Fruit fly (Drosophila melanogaster) whole organism, embryonic: Measurements from ENCODE around the gene CG3795.
A peak's percentile ranks its signal among the peaks of the same experiment; 100 is the strongest.

Source experiments
- Ada2b ChIP-seq: fragments of 200-800 bp; sonication (Bioruptor generic); IDR thresholded peaks from 2 replicates; pipeline ENCODE4 v1.3.6; 2022; ENCODE audit warnings: missing biosample characterization, missing genetic modification characterization
- Atf-2 ChIP-seq: fragments of 200-800 bp; sonication (Bioruptor generic); optimal IDR thresholded peaks from 2 replicates; lab custom pipeline; 2016; ENCODE audit warnings: missing biosample characterization, missing genetic modification characterization
- Bteb2 ChIP-seq: fragments of 200-800 bp; sonication (Bioruptor generic); optimal IDR thresholded peaks from 2 replicates; lab custom pipeline; 2016; ENCODE audit warnings: missing biosample characterization, missing genetic modification characterization
- CG10979 ChIP-seq: fragments of 200-800 bp; sonication (Bioruptor generic); optimal IDR thresholded peaks from 2 replicates; lab custom pipeline; 2018; ENCODE audit warnings: missing biosample characterization, mild to moderate bottlenecking, missing genetic modification characterization, moderate library complexity
- CG11093 ChIP-seq: fragments of 200-800 bp; sonication (Bioruptor generic); IDR thresholded peaks from 3 replicates; pipeline ENCODE4 v1.3.6; 2022; ENCODE audit warnings: missing biosample characterization, missing genetic modification characterization
- CG11247 ChIP-seq: fragments of 200-800 bp; sonication (Bioruptor generic); IDR thresholded peaks from 2 replicates; pipeline ENCODE4 v1.3.6; 2022; ENCODE audit warnings: missing biosample characterization, missing genetic modification characterization
- CG11560 ChIP-seq: fragments of 200-800 bp; sonication (Bioruptor generic); IDR thresholded peaks from 3 replicates; pipeline ENCODE4 v1.3.6; 2022; ENCODE audit warnings: missing biosample characterization, missing genetic modification characterization
- CG13775 ChIP-seq: fragments of 200-800 bp; sonication (Bioruptor generic); optimal IDR thresholded peaks from 3 replicates; lab custom pipeline; 2017; ENCODE audit warnings: missing biosample characterization, mild to moderate bottlenecking, missing genetic modification characterization
- CG17359 ChIP-seq: fragments of 200-800 bp; sonication (Bioruptor generic); optimal IDR thresholded peaks from 3 replicates; lab custom pipeline; 2018; ENCODE audit warnings: missing biosample characterization, mild to moderate bottlenecking, missing genetic modification characterization, moderate library complexity
- CG18262 ChIP-seq: fragments of 200-800 bp; optimal IDR thresholded peaks from 3 replicates; lab custom pipeline; 2019; ENCODE audit warnings: missing biosample characterization, mild to moderate bottlenecking, missing genetic modification characterization, moderate library complexity
- CG33557 ChIP-seq: fragments of 200-800 bp; sonication (Bioruptor generic); optimal IDR thresholded peaks from 2 replicates; lab custom pipeline; 2019; ENCODE audit warnings: missing biosample characterization, mild to moderate bottlenecking, missing genetic modification characterization, moderate library complexity
- CG4282 ChIP-seq: fragments of 200-800 bp; sonication (Bioruptor generic); optimal IDR thresholded peaks from 2 replicates; lab custom pipeline; 2016; ENCODE audit warnings: missing biosample characterization, missing genetic modification characterization
- CG5245 ChIP-seq: fragments of 200-800 bp; sonication (Bioruptor generic); optimal IDR thresholded peaks from 3 replicates; lab custom pipeline; 2016; ENCODE audit warnings: missing biosample characterization, missing genetic modification characterization
- CG7839 ChIP-seq: fragments of 200-800 bp; sonication (Bioruptor generic); optimal IDR thresholded peaks from 3 replicates; lab custom pipeline; 2018; ENCODE audit warnings: missing biosample characterization, mild to moderate bottlenecking, missing genetic modification characterization, moderate library complexity
- CG7928 ChIP-seq: fragments of 200-800 bp; sonication (Bioruptor generic); optimal IDR thresholded peaks from 2 replicates; lab custom pipeline; 2017; ENCODE audit warnings: missing biosample characterization, mild to moderate bottlenecking, missing genetic modification characterization
- CG7987 ChIP-seq: fragments of 200-800 bp; sonication (Bioruptor generic); optimal IDR thresholded peaks from 2 replicates; lab custom pipeline; 2018; ENCODE audit warnings: missing biosample characterization, mild to moderate bottlenecking, missing genetic modification characterization, moderate library complexity
- CG8089 ChIP-seq: fragments of 200-800 bp; sonication (Bioruptor generic); optimal IDR thresholded peaks from 3 replicates; lab custom pipeline; 2016; ENCODE audit warnings: missing biosample characterization, missing genetic modification characterization
- CG8765 ChIP-seq: fragments of 200-800 bp; sonication (Bioruptor generic); IDR thresholded peaks from 2 replicates; pipeline ENCODE4 v1.3.6; 2022; ENCODE audit warnings: missing biosample characterization, missing genetic modification characterization
- CG9876 ChIP-seq: fragments of 200-800 bp; sonication (Bioruptor generic); optimal IDR thresholded peaks from 2 replicates; lab custom pipeline; 2016; ENCODE audit warnings: missing biosample characterization, missing genetic modification characterization
- CHES-1-like ChIP-seq: fragments of 200-800 bp; sonication (Bioruptor generic); optimal IDR thresholded peaks from 2 replicates; lab custom pipeline; 2016; ENCODE audit warnings: missing biosample characterization, missing genetic modification characterization
- CkIIα-i1 ChIP-seq: fragments of 200-800 bp; sonication (Bioruptor generic); IDR thresholded peaks from 2 replicates; pipeline ENCODE4 v1.3.6; 2022; ENCODE audit warnings: missing biosample characterization, missing genetic modification characterization
- HLH3B ChIP-seq: fragments of 200-800 bp; sonication (Bioruptor generic); IDR thresholded peaks from 2 replicates; pipeline ENCODE4 v1.3.6; 2022; ENCODE audit warnings: missing biosample characterization, missing genetic modification characterization
- Hmr ChIP-seq: fragments of 200-800 bp; sonication (Bioruptor generic); optimal IDR thresholded peaks from 3 replicates; lab custom pipeline; 2017; ENCODE audit warnings: mild to moderate bottlenecking, missing biosample characterization, missing genetic modification reagents, missing genetic modification characterization
- Kr ChIP-seq: fragments of 200-800 bp; sonication (Bioruptor generic); optimal IDR thresholded peaks from 2 replicates; lab custom pipeline; 2017; ENCODE audit warnings: missing biosample characterization, mild to moderate bottlenecking, missing genetic modification characterization
- Sox102F ChIP-seq: fragments of 200-800 bp; sonication (Bioruptor generic); optimal IDR thresholded peaks from 2 replicates; lab custom pipeline; 2018; ENCODE audit warnings: missing biosample characterization, mild to moderate bottlenecking, missing genetic modification characterization, moderate library complexity
- Sry-β ChIP-seq: fragments of 200-800 bp; sonication (Bioruptor generic); optimal IDR thresholded peaks from 2 replicates; lab custom pipeline; 2018; ENCODE audit warnings: missing biosample characterization, mild to moderate bottlenecking, missing genetic modification characterization, moderate library complexity
- Sry-δ ChIP-seq: fragments of 200-800 bp; sonication (Bioruptor generic); optimal IDR thresholded peaks from 2 replicates; lab custom pipeline; 2016; ENCODE audit warnings: missing biosample characterization, missing genetic modification characterization
- Ssrp ChIP-seq: fragments of 200-800 bp; sonication (Bioruptor generic); optimal IDR thresholded peaks from 2 replicates; lab custom pipeline; 2018; ENCODE audit warnings: missing biosample characterization, mild to moderate bottlenecking, missing genetic modification characterization, moderate library complexity
- Taf1 ChIP-seq: fragments of 200-800 bp; sonication (Bioruptor generic); IDR thresholded peaks from 2 replicates; pipeline ENCODE4 v1.3.6; 2022; ENCODE audit warnings: missing biosample characterization, missing genetic modification characterization
- bab2 ChIP-seq: fragments of 200-800 bp; sonication (Bioruptor generic); optimal IDR thresholded peaks from 2 replicates; lab custom pipeline; 2016; ENCODE audit warnings: missing biosample characterization, missing genetic modification characterization
- bigmax ChIP-seq: fragments of 200-800 bp; sonication (Bioruptor generic); optimal IDR thresholded peaks from 2 replicates; lab custom pipeline; 2018; ENCODE audit warnings: missing biosample characterization, mild to moderate bottlenecking, missing genetic modification characterization
- cg ChIP-seq: fragments of 200-800 bp; sonication (Bioruptor generic); optimal IDR thresholded peaks from 3 replicates; lab custom pipeline; 2019; ENCODE audit warnings: missing biosample characterization, mild to moderate bottlenecking, missing genetic modification characterization, moderate library complexity
- croc ChIP-seq: fragments of 200-800 bp; sonication (Bioruptor generic); conservative IDR thresholded peaks from 3 replicates; pipeline ENCODE4 v1.3.6; 2022; ENCODE audit warnings: missing biosample characterization, missing genetic modification characterization
- dysf ChIP-seq: fragments of 200-800 bp; sonication (Bioruptor generic); IDR thresholded peaks from 3 replicates; pipeline ENCODE4 v1.3.6; 2022; ENCODE audit warnings: missing biosample characterization, missing genetic modification characterization
- en ChIP-seq: fragments of 200-800 bp; sonication (Bioruptor generic); optimal IDR thresholded peaks from 2 replicates; lab custom pipeline; 2016; ENCODE audit warnings: missing biosample characterization, missing genetic modification characterization
- fd102C ChIP-seq: fragments of 200-800 bp; sonication (Bioruptor generic); optimal IDR thresholded peaks from 2 replicates; lab custom pipeline; 2018; ENCODE audit warnings: missing biosample characterization, mild to moderate bottlenecking, missing genetic modification characterization, moderate library complexity
- hbn ChIP-seq: fragments of 200-800 bp; sonication (Bioruptor generic); IDR thresholded peaks from 2 replicates; pipeline ENCODE4 v1.3.6; 2022; ENCODE audit warnings: missing biosample characterization, missing genetic modification characterization; ENCODE audit not compliant: partially characterized antibody
- jumu ChIP-seq: fragments of 200-800 bp; sonication (Bioruptor generic); optimal IDR thresholded peaks from 3 replicates; lab custom pipeline; 2016; ENCODE audit warnings: missing biosample characterization, missing genetic modification characterization
- nerfin-2 ChIP-seq: fragments of 200-800 bp; sonication (Bioruptor generic); IDR thresholded peaks from 2 replicates; pipeline ENCODE4 v1.3.6; 2022; ENCODE audit warnings: missing biosample characterization, missing genetic modification characterization; ENCODE audit not compliant: partially characterized antibody
- nmo ChIP-seq: fragments of 200-800 bp; sonication (Bioruptor generic); optimal IDR thresholded peaks from 2 replicates; lab custom pipeline; 2018; ENCODE audit warnings: missing biosample characterization, mild to moderate bottlenecking, missing genetic modification characterization, moderate library complexity
- nom ChIP-seq: fragments of 200-800 bp; sonication (Bioruptor generic); optimal IDR thresholded peaks from 2 replicates; lab custom pipeline; 2017; ENCODE audit warnings: missing biosample characterization, missing genetic modification characterization, mild to moderate bottlenecking, moderate library complexity, missing genetic modification reagents
- pho ChIP-seq: fragments of 200-800 bp; sonication (Bioruptor generic); optimal IDR thresholded peaks from 2 replicates; lab custom pipeline; 2016; ENCODE audit warnings: missing biosample characterization, missing genetic modification characterization
- pnt ChIP-seq: fragments of 200-800 bp; sonication (Bioruptor generic); optimal IDR thresholded peaks from 3 replicates; lab custom pipeline; 2016; ENCODE audit warnings: missing biosample characterization, missing genetic modification characterization
- pros ChIP-seq: fragments of 200-800 bp; sonication (Bioruptor generic); optimal IDR thresholded peaks from 3 replicates; lab custom pipeline; 2019; ENCODE audit warnings: missing biosample characterization, mild to moderate bottlenecking, missing genetic modification characterization, moderate library complexity
- salm ChIP-seq: fragments of 200-800 bp; sonication (Bioruptor generic); optimal IDR thresholded peaks from 2 replicates; lab custom pipeline; 2018; ENCODE audit warnings: missing biosample characterization, mild to moderate bottlenecking, missing genetic modification characterization
- stwl ChIP-seq: fragments of 200-800 bp; sonication (Bioruptor generic); optimal IDR thresholded peaks from 3 replicates; lab custom pipeline; 2018; ENCODE audit warnings: missing biosample characterization, mild to moderate bottlenecking, missing genetic modification characterization, moderate library complexity
- vfl ChIP-seq: fragments of 200-800 bp; sonication (Bioruptor generic); optimal IDR thresholded peaks from 2 replicates; lab custom pipeline; 2016; ENCODE audit warnings: missing biosample characterization, missing genetic modification characterization
- vnd ChIP-seq: fragments of 200-800 bp; sonication (Bioruptor generic); IDR thresholded peaks from 3 replicates; pipeline ENCODE4 v1.3.6; 2022; ENCODE audit warnings: missing biosample characterization, missing genetic modification characterization; ENCODE audit not compliant: partially characterized antibody
- wek ChIP-seq: fragments of 200-800 bp; sonication (Bioruptor generic); optimal IDR thresholded peaks from 3 replicates; lab custom pipeline; 2018; ENCODE audit warnings: missing biosample characterization, mild to moderate bottlenecking, missing genetic modification characterization, moderate library complexity

The CG3795 gene

dm6 chrX:1695529-1696410 is 14.2 kb downstream of the CG3795 start, which contains the start of gene a6 (continued):
- TF ChIP-seq CG7987, result peak; percentile 8
- no peak for TF ChIP-seq salm (tag; lab: Kevin White, UChicago)
- TF ChIP-seq wek, result no peak
- no peak for TF ChIP-seq CG18262 (tag; lab: Kevin White, UChicago)
- no peak for TF ChIP-seq nom
- no peak for TF ChIP-seq en (GFP tag; lab: Kevin White, UChicago)
- TF ChIP-seq nmo (GFP tag; lab: Kevin White, UChicago), result peak; percentile 16
- TF ChIP-seq CG11093, result no peak
- no peak for TF ChIP-seq Atf-2 (GFP tag; lab: Kevin White, UChicago)
- TF ChIP-seq jumu (GFP tag; lab: Kevin White, UChicago), result no peak
- TF ChIP-seq CG17359 (tag; lab: Kevin White, UChicago), result no peak
- no peak for TF ChIP-seq pnt (GFP tag; lab: Kevin White, UChicago)
- TF ChIP-seq HLH3B, result no peak
- no peak for TF ChIP-seq croc (GFP tag; lab: Robert Waterston, UW)
- TF ChIP-seq CG8765 (GFP tag; lab: Robert Waterston, UW), result no peak
- TF ChIP-seq CG7928 (GFP tag; lab: Kevin White, UChicago), result no peak
- TF ChIP-seq CkIIα-i1, result no peak
- no peak for TF ChIP-seq CG11247 (GFP tag; lab: Robert Waterston, UW)
- peak; percentile 68; the same call in 2 of the 3 replicates for TF ChIP-seq CG11560 (tag; lab: Robert Waterston, UW)
- peak; percentile 17 for TF ChIP-seq CG13775
- TF ChIP-seq Hmr (GFP tag; lab: Kevin White, UChicago), result no peak
- TF ChIP-seq vfl, result no peak
- no peak for TF ChIP-seq Ada2b (GFP tag; lab: Robert Waterston, UW)
- TF ChIP-seq CG8089, result no peak
- TF ChIP-seq Sox102F (GFP tag; lab: Kevin White, UChicago), result no peak
- no peak for TF ChIP-seq CG7839 (tag; lab: Kevin White, UChicago)
- no peak for TF ChIP-seq pho (GFP tag; lab: Kevin White, UChicago)
- TF ChIP-seq dysf, result no peak
- peak; percentile 96 for TF ChIP-seq nerfin-2
- no peak for TF ChIP-seq bab2
- no peak for TF ChIP-seq Bteb2
- TF ChIP-seq Sry-β (GFP tag; lab: Kevin White, UChicago), result no peak
- peak; percentile 91 for TF ChIP-seq stwl
- TF ChIP-seq Kr (GFP tag; lab: Kevin White, UChicago), result no peak
- TF ChIP-seq CHES-1-like (GFP tag; lab: Kevin White, UChicago), result peak; percentile 13
- peak; percentile 83 for TF ChIP-seq Sry-δ (GFP tag; lab: Kevin White, UChicago)
- TF ChIP-seq cg, result no peak
- no peak for TF ChIP-seq CG5245 (GFP tag; lab: Kevin White, UChicago)
- no peak for TF ChIP-seq pros (GFP tag; lab: Kevin White, UChicago)
- no peak for TF ChIP-seq CG10979
- peak; percentile 86 for TF ChIP-seq vnd (GFP tag; lab: Robert Waterston, UW)
- TF ChIP-seq hbn (GFP tag; lab: Robert Waterston, UW), result peak; percentile 82
- no peak for TF ChIP-seq CG4282
- TF ChIP-seq fd102C (GFP tag; lab: Kevin White, UChicago), result no peak
- no peak for TF ChIP-seq bigmax (GFP tag; lab: Kevin White, UChicago)
- TF ChIP-seq CG33557, result no peak
- TF ChIP-seq Taf1, result no peak
- no peak for TF ChIP-seq Ssrp (tag; lab: Kevin White, UChicago)
- no peak for TF ChIP-seq CG9876
